Worm (Caenorhabditis elegans): ENCODE measurements around the gene C39D10.1.

DNA sequence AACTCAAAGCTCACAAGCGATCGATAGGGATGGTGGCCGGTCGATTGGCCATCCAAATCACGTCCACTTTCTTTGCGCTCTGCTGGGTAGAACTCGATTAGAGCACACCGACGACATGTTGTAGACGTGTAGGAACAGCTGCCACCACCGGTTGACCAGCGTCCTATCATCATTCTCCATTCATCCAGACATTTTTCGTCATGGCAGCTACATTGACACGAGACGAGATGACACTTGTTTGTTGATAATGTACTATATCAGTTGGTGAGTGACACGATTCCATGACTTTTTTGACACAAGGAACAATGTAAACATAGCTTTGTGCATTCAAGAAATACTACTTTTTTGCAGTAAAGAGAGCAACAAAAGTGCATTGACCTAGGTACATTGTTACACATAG is 40.3 kb upstream of the C39D10.1 start:
- TF ChIP-seq ama-1 (optimal IDR thresholded peaks at IDR 0.05) (no peak), F13H6.1 (tag; optimal IDR thresholded peaks at IDR 0.05) (no peak), pag-3 (tag; optimal IDR thresholded peaks at IDR 0.05; ENCODE audit: borderline replicate concordance) (no peak), fkh-6 (tag; optimal IDR thresholded peaks at IDR 0.05) (no peak), ceh-31 (tag; optimal IDR thresholded peaks at IDR 0.05) (no peak), hlh-15 (tag; optimal IDR thresholded peaks at IDR 0.05) (no peak)
